Fruit fly (Drosophila melanogaster) whole organism, embryonic: ENCODE results near the gene ClC-a.

Experiments
- Antp ChIP-seq: fragments of 200-800 bp; sonication (Bioruptor generic); optimal IDR thresholded peaks from 3 replicates; lab custom pipeline; 2016; ENCODE audit warnings: missing biosample characterization, missing genetic modification characterization
- CG10654 ChIP-seq: fragments of 200-800 bp; sonication (Bioruptor generic); optimal IDR thresholded peaks from 2 replicates; lab custom pipeline; 2016; ENCODE audit warnings: missing biosample characterization, missing genetic modification characterization
- CG12236 ChIP-seq: fragments of 200-800 bp; sonication (Bioruptor generic); optimal IDR thresholded peaks from 2 replicates; lab custom pipeline; 2016; ENCODE audit warnings: missing biosample characterization, missing genetic modification characterization
- CG12659 ChIP-seq: fragments of 200-800 bp; sonication (Bioruptor generic); optimal IDR thresholded peaks from 3 replicates; lab custom pipeline; 2017; ENCODE audit warnings: mild to moderate bottlenecking, missing biosample characterization, missing genetic modification reagents, missing genetic modification characterization
- CG12744 ChIP-seq: fragments of 200-800 bp; sonication (Bioruptor generic); optimal IDR thresholded peaks from 2 replicates; lab custom pipeline; 2016; ENCODE audit warnings: missing biosample characterization, missing genetic modification characterization
- CG14710 ChIP-seq: fragments of 200-800 bp; sonication (Bioruptor generic); optimal IDR thresholded peaks from 3 replicates; lab custom pipeline; 2019; ENCODE audit warnings: missing biosample characterization, mild to moderate bottlenecking, missing genetic modification characterization, moderate library complexity
- CG15011 ChIP-seq: fragments of 200-800 bp; sonication (Bioruptor generic); optimal IDR thresholded peaks from 3 replicates; lab custom pipeline; 2018; ENCODE audit warnings: missing biosample characterization, mild to moderate bottlenecking, missing genetic modification characterization
- CG17912 ChIP-seq: fragments of 200-800 bp; sonication (Bioruptor generic); optimal IDR thresholded peaks from 2 replicates; lab custom pipeline; 2018; ENCODE audit warnings: missing biosample characterization, mild to moderate bottlenecking, missing genetic modification characterization
- CG1792 ChIP-seq: fragments of 200-800 bp; sonication (Bioruptor generic); optimal IDR thresholded peaks from 2 replicates; lab custom pipeline; 2016; ENCODE audit warnings: missing biosample characterization, missing genetic modification characterization
- CG18764 ChIP-seq: fragments of 200-800 bp; sonication (Bioruptor generic); optimal IDR thresholded peaks from 3 replicates; lab custom pipeline; 2016; ENCODE audit warnings: missing biosample characterization, missing genetic modification characterization
- CG31224 ChIP-seq: fragments of 200-800 bp; sonication (Bioruptor generic); IDR thresholded peaks from 2 replicates; pipeline ENCODE4 v1.3.6; 2022; ENCODE audit warnings: missing biosample characterization, missing genetic modification characterization
- CG31441 ChIP-seq: fragments of 200-800 bp; sonication (Bioruptor generic); IDR thresholded peaks from 2 replicates; pipeline ENCODE4 v1.3.6; 2022; ENCODE audit warnings: missing biosample characterization, missing genetic modification characterization
- CG4617 ChIP-seq: fragments of 200-800 bp; sonication (Bioruptor generic); optimal IDR thresholded peaks from 3 replicates; lab custom pipeline; 2016; ENCODE audit warnings: missing biosample characterization, missing genetic modification characterization, borderline replicate concordance
- CG7745 ChIP-seq: fragments of 200-800 bp; sonication (Bioruptor generic); optimal IDR thresholded peaks from 2 replicates; lab custom pipeline; 2018; ENCODE audit warnings: missing biosample characterization, mild to moderate bottlenecking, missing genetic modification characterization, moderate library complexity
- CoRest ChIP-seq: fragments of 200-800 bp; sonication (Bioruptor generic); optimal IDR thresholded peaks from 3 replicates; lab custom pipeline; 2018; ENCODE audit warnings: missing biosample characterization, mild to moderate bottlenecking, missing genetic modification characterization, moderate library complexity
- Doc3 ChIP-seq: fragments of 200-800 bp; sonication (Bioruptor generic); IDR thresholded peaks from 3 replicates; pipeline ENCODE4 v1.3.6; 2022; ENCODE audit warnings: missing biosample characterization, missing genetic modification characterization; ENCODE audit not compliant: partially characterized antibody
- E2f2 ChIP-seq: fragments of 200-800 bp; sonication (Bioruptor generic); IDR thresholded peaks from 2 replicates; pipeline ENCODE4 v1.3.6; 2022; ENCODE audit warnings: missing biosample characterization, missing genetic modification characterization
- HLH4C ChIP-seq: fragments of 200-800 bp; sonication (Bioruptor generic); IDR thresholded peaks from 3 replicates; pipeline ENCODE4 v1.3.6; 2022; ENCODE audit warnings: missing biosample characterization, missing genetic modification characterization; ENCODE audit not compliant: partially characterized antibody
- Kr ChIP-seq: fragments of 200-800 bp; sonication (Bioruptor generic); optimal IDR thresholded peaks from 2 replicates; lab custom pipeline; 2017; ENCODE audit warnings: missing biosample characterization, mild to moderate bottlenecking, missing genetic modification characterization
- Med ChIP-seq: fragments of 200-800 bp; sonication (Bioruptor generic); peaks from one replicate; lab custom pipeline; 2016; ENCODE audit warnings: missing biosample characterization, missing genetic modification characterization, mild to moderate bottlenecking, inconsistent platforms, moderate library complexity
- Mrtf ChIP-seq: fragments of 200-800 bp; sonication (Bioruptor generic); IDR thresholded peaks from 3 replicates; pipeline ENCODE4 v1.3.6; 2022; ENCODE audit warnings: missing biosample characterization, missing genetic modification characterization
- NK7.1 ChIP-seq: fragments of 200-800 bp; sonication (Bioruptor generic); optimal IDR thresholded peaks from 3 replicates; lab custom pipeline; 2016; ENCODE audit warnings: missing biosample characterization, missing genetic modification characterization
- Nf-YA ChIP-seq: fragments of 200-800 bp; sonication (Bioruptor generic); IDR thresholded peaks from 2 replicates; pipeline ENCODE4 v1.3.6; 2022; ENCODE audit warnings: missing biosample characterization, missing genetic modification characterization
- Nf-YC ChIP-seq: fragments of 200-800 bp; optimal IDR thresholded peaks from 3 replicates; lab custom pipeline; 2019; ENCODE audit warnings: missing biosample characterization, mild to moderate bottlenecking, missing genetic modification characterization, moderate library complexity
- NfI ChIP-seq: fragments of 200-800 bp; sonication (Bioruptor generic); optimal IDR thresholded peaks from 3 replicates; lab custom pipeline; 2018; ENCODE audit warnings: missing biosample characterization, mild to moderate bottlenecking, missing genetic modification characterization, moderate library complexity
- Sry-β ChIP-seq: fragments of 200-800 bp; sonication (Bioruptor generic); optimal IDR thresholded peaks from 2 replicates; lab custom pipeline; 2018; ENCODE audit warnings: missing biosample characterization, mild to moderate bottlenecking, missing genetic modification characterization, moderate library complexity
- TFAM ChIP-seq: fragments of 200-800 bp; sonication (Bioruptor generic); optimal IDR thresholded peaks from 2 replicates; lab custom pipeline; 2017; ENCODE audit warnings: missing biosample characterization, missing genetic modification characterization, inconsistent platforms
- Vsx1 ChIP-seq: fragments of 200-800 bp; sonication (Bioruptor generic); optimal IDR thresholded peaks from 2 replicates; lab custom pipeline; 2017; ENCODE audit warnings: missing biosample characterization, mild to moderate bottlenecking, missing genetic modification characterization, missing genetic modification reagents
- YL-1 ChIP-seq: fragments of 200-800 bp; sonication (Bioruptor generic); optimal IDR thresholded peaks from 3 replicates; lab custom pipeline; 2017; ENCODE audit warnings: missing biosample characterization, mild to moderate bottlenecking, missing genetic modification characterization
- al ChIP-seq: fragments of 200-800 bp; sonication (Bioruptor generic); IDR thresholded peaks from 2 replicates; pipeline ENCODE4 v1.3.6; 2022; ENCODE audit warnings: missing biosample characterization, missing genetic modification characterization
- ara ChIP-seq: fragments of 200-800 bp; sonication (Bioruptor generic); IDR thresholded peaks from 2 replicates; pipeline ENCODE4 v1.3.6; 2022; ENCODE audit warnings: missing biosample characterization, missing genetic modification characterization
- bbx ChIP-seq: fragments of 200-800 bp; sonication (Bioruptor generic); IDR thresholded peaks from 2 replicates; pipeline ENCODE4 v1.3.6; 2022; ENCODE audit warnings: missing biosample characterization, missing genetic modification characterization; ENCODE audit not compliant: partially characterized antibody
- chif ChIP-seq, 2 experiments: fragments of 200-800 bp; sonication (Bioruptor generic); optimal IDR thresholded peaks; 3 replicates each; lab custom pipeline; 2016; ENCODE audit warnings: missing biosample characterization in 2 of 2, missing genetic modification characterization in 2 of 2
- chinmo ChIP-seq: fragments of 200-800 bp; sonication (Bioruptor generic); IDR thresholded peaks from 4 replicates; pipeline ENCODE4 v1.3.6; 2022; ENCODE audit warnings: missing biosample characterization, missing genetic modification characterization; ENCODE audit not compliant: partially characterized antibody
- ewg ChIP-seq: fragments of 200-800 bp; sonication (Bioruptor generic); optimal IDR thresholded peaks from 3 replicates; lab custom pipeline; 2017; ENCODE audit warnings: mild to moderate bottlenecking, missing biosample characterization, missing genetic modification reagents, missing genetic modification characterization
- fru ChIP-seq: fragments of >200 bp; optimal IDR thresholded peaks from 2 replicates; lab custom pipeline; 2017
- hb ChIP-seq: fragments of 200-800 bp; sonication (Bioruptor generic); IDR thresholded peaks from 3 replicates; pipeline ENCODE4 v1.3.6; 2022; ENCODE audit warnings: missing biosample characterization, missing genetic modification characterization; ENCODE audit not compliant: partially characterized antibody
- pb ChIP-seq: fragments of 200-800 bp; sonication (Bioruptor generic); optimal IDR thresholded peaks from 3 replicates; lab custom pipeline; 2016; ENCODE audit warnings: missing biosample characterization, missing genetic modification characterization
- row ChIP-seq: fragments of 200-800 bp; sonication (Bioruptor generic); IDR thresholded peaks from 3 replicates; pipeline ENCODE4 v1.3.6; 2022; ENCODE audit warnings: missing biosample characterization, missing genetic modification characterization
- run ChIP-seq: fragments of 200-800 bp; sonication (Bioruptor generic); optimal IDR thresholded peaks from 3 replicates; lab custom pipeline; 2018; ENCODE audit warnings: missing biosample characterization, mild to moderate bottlenecking, missing genetic modification characterization
- schlank ChIP-seq: fragments of 200-800 bp; sonication (Bioruptor generic); optimal IDR thresholded peaks from 2 replicates; lab custom pipeline; 2018; ENCODE audit warnings: missing biosample characterization, mild to moderate bottlenecking, missing genetic modification characterization
- sens ChIP-seq: fragments of 200-800 bp; sonication (Bioruptor generic); peaks from one replicate; lab custom pipeline; 2016; ENCODE audit warnings: missing biosample characterization, missing genetic modification characterization
- stwl ChIP-seq: fragments of 200-800 bp; sonication (Bioruptor generic); optimal IDR thresholded peaks from 3 replicates; lab custom pipeline; 2018; ENCODE audit warnings: missing biosample characterization, mild to moderate bottlenecking, missing genetic modification characterization, moderate library complexity
- tgo ChIP-seq: fragments of 200-800 bp; sonication (Bioruptor generic); IDR thresholded peaks from 3 replicates; pipeline ENCODE4 v1.3.6; 2022; ENCODE audit warnings: missing biosample characterization, missing genetic modification characterization
- tna ChIP-seq: fragments of 200-800 bp; sonication (Bioruptor generic); IDR thresholded peaks from 2 replicates; pipeline ENCODE4 v1.3.6; 2022; ENCODE audit warnings: missing biosample characterization, missing genetic modification characterization; ENCODE audit not compliant: partially characterized antibody
- ttk ChIP-seq: fragments of 200-800 bp; sonication (Bioruptor generic); IDR thresholded peaks from 2 replicates; pipeline ENCODE4 v2.1.2; 2022; ENCODE audit warnings: missing biosample characterization, missing genetic modification characterization
- unpg ChIP-seq: fragments of 200-800 bp; sonication (Bioruptor generic); optimal IDR thresholded peaks from 3 replicates; lab custom pipeline; 2018; ENCODE audit warnings: missing biosample characterization, mild to moderate bottlenecking, missing genetic modification characterization, moderate library complexity
- vfl ChIP-seq: fragments of 200-800 bp; sonication (Bioruptor generic); optimal IDR thresholded peaks from 2 replicates; lab custom pipeline; 2016; ENCODE audit warnings: missing biosample characterization, missing genetic modification characterization
- zen2 ChIP-seq: fragments of 200-800 bp; sonication (Bioruptor generic); IDR thresholded peaks from 3 replicates; pipeline ENCODE4 v1.3.6; 2022; ENCODE audit warnings: missing biosample characterization, missing genetic modification characterization; ENCODE audit not compliant: partially characterized antibody

The ClC-a gene

DNA sequence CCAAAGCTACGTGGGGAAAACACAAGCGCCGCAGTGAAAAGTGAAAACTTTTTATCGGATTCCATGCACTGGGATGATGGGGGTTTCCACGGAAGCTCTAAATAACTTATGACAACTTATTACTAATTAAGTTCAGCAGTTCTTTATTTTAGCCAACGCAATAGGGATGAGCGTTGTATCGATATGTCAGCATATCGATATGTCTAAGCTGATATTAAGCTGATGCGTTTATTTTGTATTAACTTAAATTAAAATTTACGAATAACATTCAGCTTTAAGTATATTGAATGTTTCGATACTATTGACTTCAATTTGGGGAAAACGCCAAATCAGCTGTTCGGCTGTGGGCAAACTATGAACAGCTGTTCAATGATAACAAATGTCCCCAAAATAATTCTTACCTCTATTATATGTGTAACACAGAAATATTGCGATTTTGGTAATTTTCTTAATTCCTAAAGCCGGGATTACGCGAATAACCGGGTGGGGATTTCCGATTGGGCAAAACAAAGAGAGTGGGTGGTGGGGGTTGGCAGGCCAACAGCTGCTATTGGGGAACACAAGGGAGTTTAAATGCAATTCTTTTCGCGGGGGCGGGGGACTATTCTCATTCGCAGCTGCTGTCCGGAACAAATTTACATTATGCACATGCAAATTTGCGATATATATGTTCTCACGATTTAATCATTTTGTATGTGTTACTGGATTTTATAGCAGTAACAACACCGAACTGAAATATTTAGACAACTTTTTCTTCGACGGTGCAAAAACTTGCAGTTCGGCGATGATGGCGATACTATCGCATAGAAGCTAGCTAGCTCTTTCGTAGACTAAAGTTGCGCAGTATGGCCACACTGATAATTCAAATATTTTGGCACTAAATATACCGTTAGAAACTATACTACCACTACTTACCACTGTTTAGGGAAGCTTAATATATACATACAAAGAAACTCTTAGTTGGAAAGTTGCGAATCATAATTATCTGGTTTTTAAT lies 63.4 kb downstream of the ClC-a start, which contains the start of gene CG6923 (continued):
- TF ChIP-seq tna (GFP tag; lab: Robert Waterston, UW) (peak; percentile 80), zen2 (peak; percentile 82), NfI (GFP tag; lab: Kevin White, UChicago) (no peak), unpg (GFP tag; lab: Kevin White, UChicago) (no peak), schlank (tag; lab: Kevin White, UChicago) (no peak), vfl (GFP tag; lab: Kevin White, UChicago) (no peak), YL-1 (GFP tag; lab: Kevin White, UChicago) (peak; percentile 4), pb (no peak), CG18764 (no peak), sens (GFP tag; lab: Kevin White, UChicago) (peak; percentile 66), E2f2 (GFP tag; lab: Robert Waterston, UW) (peak; percentile 85), bbx (GFP tag; lab: Robert Waterston, UW) (peak; percentile 89), chif (GFP tag; optimal IDR thresholded peaks at IDR 0.05; lab: Kevin White, UChicago) (no peak), Kr (GFP tag; lab: Kevin White, UChicago) (no peak), Mrtf (GFP tag; lab: Robert Waterston, UW) (no peak), HLH4C (peak; percentile 85), ara (no peak), CG17912 (GFP tag; lab: Kevin White, UChicago) (no peak), CG12744 (GFP tag; lab: Kevin White, UChicago) (no peak), CG12236 (GFP tag; lab: Kevin White, UChicago) (no peak), tgo (no peak), al (no peak), CG14710 (tag; lab: Kevin White, UChicago) (peak; percentile 21), CG31441 (no peak), NK7.1 (GFP tag; lab: Kevin White, UChicago) (no peak), Antp (GFP tag; lab: Kevin White, UChicago) (no peak), ttk (no peak), CG12659 (GFP tag; lab: Kevin White, UChicago) (no peak), Nf-YC (tag; lab: Kevin White, UChicago) (peak; percentile 90), ewg (GFP tag; lab: Kevin White, UChicago) (no peak), CG15011 (GFP tag; lab: Kevin White, UChicago) (no peak), chinmo (GFP tag; lab: Robert Waterston, UW) (peak; percentile 71; the same call in 1 of the 4 replicates), Med (GFP tag; lab: Kevin White, UChicago) (peak; percentile 74), run (tag; lab: Kevin White, UChicago) (no peak), CG10654 (GFP tag; lab: Kevin White, UChicago) (no peak), CG1792 (no peak), CG7745 (tag; lab: Kevin White, UChicago) (no peak), row (GFP tag; lab: Robert Waterston, UW) (peak; percentile 70), Sry-β (GFP tag; lab: Kevin White, UChicago) (peak; percentile 31), Doc3 (GFP tag; lab: Robert Waterston, UW) (peak; percentile 66), fru (no peak), CoRest (tag; lab: Kevin White, UChicago) (peak; percentile 50), CG31224 (GFP tag; lab: Robert Waterston, UW) (no peak), CG4617 (GFP tag; lab: Kevin White, UChicago) (peak; percentile 51), TFAM (no peak), stwl (tag; lab: Kevin White, UChicago) (peak; percentile 29), Vsx1 (GFP tag; lab: Kevin White, UChicago) (no peak), hb (GFP tag; lab: Robert Waterston, UW) (peak; percentile 87), Nf-YA (GFP tag; lab: Robert Waterston, UW) (no peak)
